Worm (Caenorhabditis elegans) whole organism, L3 larva: Measurements from ENCODE around the gene dhhc-9.

Source experiments
- lin-39 ChIP-seq: fragments of 150-350 bp; optimal IDR thresholded peaks from 2 replicates; lab custom pipeline; 2018; ENCODE audit warnings: missing biosample characterization, missing genetic modification reagents, missing genetic modification characterization
- nhr-25 ChIP-seq: sonication (generic microtip); optimal IDR thresholded peaks from 2 replicates; lab custom pipeline; 2017; ENCODE audit warnings: missing biosample characterization, missing genetic modification characterization
- ztf-11 ChIP-seq: fragments of 150-350 bp; optimal IDR thresholded peaks from 2 replicates; lab custom pipeline; 2014; ENCODE audit warnings: missing biosample characterization, missing genetic modification characterization

DNA sequence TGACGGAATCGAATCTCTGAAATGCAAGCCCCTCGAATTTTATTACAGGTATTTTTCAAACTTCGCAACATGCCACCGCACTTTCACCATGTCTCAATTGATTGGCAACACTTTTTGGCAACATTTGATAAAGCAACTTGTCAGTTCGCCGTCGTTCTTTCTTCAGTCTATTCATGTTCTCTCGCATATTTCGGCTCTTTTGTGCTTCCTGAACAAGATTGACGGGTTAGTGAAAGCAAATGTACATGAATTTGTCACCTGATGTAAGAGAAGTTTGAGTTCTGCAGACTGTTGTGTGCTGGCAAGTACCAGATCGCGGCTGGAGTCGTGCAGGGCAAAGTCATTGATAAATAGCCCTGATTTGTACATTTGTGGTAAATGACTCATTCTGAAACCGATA is 20.3 kb upstream of the dhhc-9 start:
- TF ChIP-seq ztf-11 (tag; lab: Kevin White, UChicago) = no peak
- TF ChIP-seq lin-39 = no peak
- TF ChIP-seq nhr-25 (tag; lab: Kevin White, UChicago) = no peak
